Comparison of ENCODE assay signal across 1 fruit fly cellular context in genomic region chr3R:10881824-10882559, dm6.
TF ChIP-seq lines count a peak whose summit lies in the region.

Tpc1 (minus strand) TSS chr3R:10882188.

TF ChIP-seq in whole organism, embryonic, 481 proteins besides CTCF, POLR2A, EP300 and RAD21 (continued from another document and continues in another):
- TF ChIP-seq CG31224 (GFP tag; IDR thresholded peaks at IDR 0.05; lab: Robert Waterston, UW): no peak
- peak in 1 of 2 experiments; percentile 93 for TF ChIP-seq Pdp1 (GFP tag; optimal IDR thresholded peaks at IDR 0.05; lab: Kevin White, UChicago)
- no peak for TF ChIP-seq CG8359 (GFP tag; optimal IDR thresholded peaks at IDR 0.05; lab: Kevin White, UChicago; ENCODE audit: borderline replicate concordance)
- peak; percentile 99 for TF ChIP-seq Sry-β (GFP tag; optimal IDR thresholded peaks at IDR 0.05; lab: Kevin White, UChicago)
- TF ChIP-seq insv (GFP tag; optimal IDR thresholded peaks at IDR 0.05; lab: Kevin White, UChicago): no peak
- no peak for TF ChIP-seq CG17802 (tag; optimal IDR thresholded peaks at IDR 0.05; lab: Kevin White, UChicago)
- no peak for TF ChIP-seq Hr39 (optimal IDR thresholded peaks at IDR 0.05; lab: Kevin White, UChicago)
- TF ChIP-seq fu2 (GFP tag; optimal IDR thresholded peaks at IDR 0.05; lab: Kevin White, UChicago): no peak
- TF ChIP-seq Hsf (GFP tag; optimal IDR thresholded peaks at IDR 0.05; lab: Kevin White, UChicago): peak; percentile 57
- no peak for TF ChIP-seq cwo (GFP tag; optimal IDR thresholded peaks at IDR 0.05; lab: Kevin White, UChicago)
- no peak for TF ChIP-seq fd96Cb (tag; optimal IDR thresholded peaks at IDR 0.05; lab: Kevin White, UChicago)
- TF ChIP-seq luna (GFP tag; optimal IDR thresholded peaks at IDR 0.05; lab: Kevin White, UChicago): peak; percentile 48
- no peak; the same call in 2 of the 3 replicates for TF ChIP-seq mld (GFP tag; IDR thresholded peaks at IDR 0.05; lab: Robert Waterston, UW; ENCODE audit: partially characterized antibody)
- no peak for TF ChIP-seq Atf-2 (GFP tag; optimal IDR thresholded peaks at IDR 0.05; lab: Kevin White, UChicago)
- TF ChIP-seq CG15514 (GFP tag; optimal IDR thresholded peaks at IDR 0.05; lab: Kevin White, UChicago): peak; percentile 58
- TF ChIP-seq CG1647 (GFP tag; optimal IDR thresholded peaks at IDR 0.05; lab: Kevin White, UChicago): peak; percentile 9
- no peak for TF ChIP-seq bowl (GFP tag; IDR thresholded peaks at IDR 0.05; lab: Robert Waterston, UW)
- no peak for TF ChIP-seq jing (GFP tag; optimal IDR thresholded peaks at IDR 0.05; lab: Kevin White, UChicago)
- TF ChIP-seq Antp (GFP tag; optimal IDR thresholded peaks at IDR 0.05; lab: Kevin White, UChicago): no peak
- peak; percentile 90 for TF ChIP-seq Doc3 (GFP tag; IDR thresholded peaks at IDR 0.05; lab: Robert Waterston, UW; ENCODE audit: partially characterized antibody)
- no peak for TF ChIP-seq Oaz (GFP tag; IDR thresholded peaks at IDR 0.05; lab: Robert Waterston, UW)
- TF ChIP-seq zfh1 (GFP tag; IDR thresholded peaks at IDR 0.05; lab: Robert Waterston, UW): 0 out of 3 replicates have a peak, but pooled peaks have one; percentile 7
- peak; percentile 17 for TF ChIP-seq Hmr (GFP tag; optimal IDR thresholded peaks at IDR 0.05; lab: Kevin White, UChicago)
- peak; percentile 81 for TF ChIP-seq CG13624 (GFP tag; optimal IDR thresholded peaks at IDR 0.05; lab: Kevin White, UChicago)
- no peak for TF ChIP-seq CG12071 (GFP tag; optimal IDR thresholded peaks at IDR 0.05; lab: Kevin White, UChicago)
- TF ChIP-seq lab (GFP tag; optimal IDR thresholded peaks at IDR 0.05; lab: Kevin White, UChicago): peak; percentile 24
- TF ChIP-seq Fer2 (tag; optimal IDR thresholded peaks at IDR 0.05; lab: Kevin White, UChicago): no peak
- TF ChIP-seq CG12155 (GFP tag; optimal IDR thresholded peaks at IDR 0.05; lab: Kevin White, UChicago): peak; percentile 45
- TF ChIP-seq CG2202 (tag; optimal IDR thresholded peaks at IDR 0.05; lab: Kevin White, UChicago): no peak
- no peak for TF ChIP-seq Awh (GFP tag; IDR thresholded peaks at IDR 0.05; lab: Robert Waterston, UW)
- TF ChIP-seq chinmo (GFP tag; IDR thresholded peaks at IDR 0.05; lab: Robert Waterston, UW; ENCODE audit: partially characterized antibody): peak; percentile 96
- peak; percentile 49 for TF ChIP-seq CG12769 (tag; optimal IDR thresholded peaks at IDR 0.05; lab: Kevin White, UChicago)
- no peak for TF ChIP-seq prd (optimal IDR thresholded peaks at IDR 0.05; lab: Kevin White, UChicago)
- peak; percentile 29; the same call in 1 of the 3 replicates for TF ChIP-seq prd (GFP tag; IDR thresholded peaks at IDR 0.05; lab: Robert Waterston, UW)
- peak; percentile 8 for TF ChIP-seq CG3281 (GFP tag; optimal IDR thresholded peaks at IDR 0.05; lab: Kevin White, UChicago)
- TF ChIP-seq ATbp (GFP tag; optimal IDR thresholded peaks at IDR 0.05; lab: Kevin White, UChicago): no peak
- peak; percentile 94 for TF ChIP-seq unc-4 (GFP tag; IDR thresholded peaks at IDR 0.05; lab: Robert Waterston, UW; ENCODE audit: partially characterized antibody)
- no peak for TF ChIP-seq HmgD (GFP tag; optimal IDR thresholded peaks at IDR 0.05; lab: Kevin White, UChicago)
- peak; percentile 14 for TF ChIP-seq twi (tag; optimal IDR thresholded peaks at IDR 0.05; lab: Kevin White, UChicago)
- TF ChIP-seq zf30C (GFP tag; optimal IDR thresholded peaks at IDR 0.05; lab: Kevin White, UChicago): no peak
- no peak for TF ChIP-seq Oli (tag; optimal IDR thresholded peaks at IDR 0.05; lab: Kevin White, UChicago)
- no peak for TF ChIP-seq CG3726 (GFP tag; IDR thresholded peaks at IDR 0.05; lab: Robert Waterston, UW)
- peak; percentile 60 for TF ChIP-seq CG13775 (GFP tag; optimal IDR thresholded peaks at IDR 0.05; lab: Kevin White, UChicago)
- no peak for TF ChIP-seq CG10959 (GFP tag; IDR thresholded peaks at IDR 0.05; lab: Robert Waterston, UW)
- no peak for TF ChIP-seq CG2199 (GFP tag; IDR thresholded peaks at IDR 0.05; lab: Robert Waterston, UW)
- peak; percentile 26 for TF ChIP-seq lbe (GFP tag; optimal IDR thresholded peaks at IDR 0.05; lab: Kevin White, UChicago)
- TF ChIP-seq Mrtf (GFP tag; IDR thresholded peaks at IDR 0.05; lab: Robert Waterston, UW): no peak
- TF ChIP-seq CG3065 (GFP tag; optimal IDR thresholded peaks at IDR 0.05; lab: Kevin White, UChicago): no peak
- no peak for TF ChIP-seq Hand (GFP tag; optimal IDR thresholded peaks at IDR 0.05; lab: Kevin White, UChicago)
- TF ChIP-seq CG17186 (GFP tag; optimal IDR thresholded peaks at IDR 0.05; lab: Kevin White, UChicago): no peak
- no peak for TF ChIP-seq CG10366 (GFP tag; IDR thresholded peaks at IDR 0.05; lab: Robert Waterston, UW)
- TF ChIP-seq CG18262 (tag; optimal IDR thresholded peaks at IDR 0.05; lab: Kevin White, UChicago): peak; percentile 0
- TF ChIP-seq gsb (GFP tag; IDR thresholded peaks at IDR 0.05; lab: Robert Waterston, UW): no peak
- peak; percentile 70 for TF ChIP-seq CG9437 (GFP tag; optimal IDR thresholded peaks at IDR 0.05; lab: Kevin White, UChicago)
- TF ChIP-seq peb (GFP tag; IDR thresholded peaks at IDR 0.05; lab: Robert Waterston, UW): no peak
- TF ChIP-seq ttk (GFP tag; IDR thresholded peaks at IDR 0.05; lab: Robert Waterston, UW): no peak
- peak; percentile 20 for TF ChIP-seq bcd (GFP tag; optimal IDR thresholded peaks at IDR 0.05; lab: Kevin White, UChicago)
- no peak for TF ChIP-seq CG10979 (tag; optimal IDR thresholded peaks at IDR 0.05; lab: Kevin White, UChicago)
- TF ChIP-seq CG1024 (GFP tag; IDR thresholded peaks at IDR 0.05; lab: Robert Waterston, UW): 0 out of 2 replicates have a peak, but pooled peaks have one; percentile 18
- TF ChIP-seq CG2129 (GFP tag; IDR thresholded peaks at IDR 0.05; lab: Robert Waterston, UW; ENCODE audit: partially characterized antibody): peak; percentile 90
- no peak for TF ChIP-seq pnt (GFP tag; optimal IDR thresholded peaks at IDR 0.05; lab: Kevin White, UChicago)
- no peak for TF ChIP-seq Dip2 (GFP tag; IDR thresholded peaks at IDR 0.05; lab: Robert Waterston, UW)
- no peak for TF ChIP-seq CG3838 (GFP tag; optimal IDR thresholded peaks at IDR 0.05; lab: Kevin White, UChicago)
- no peak for TF ChIP-seq CG16779 (GFP tag; IDR thresholded peaks at IDR 0.05; lab: Robert Waterston, UW)
- TF ChIP-seq sqz (GFP tag; optimal IDR thresholded peaks at IDR 0.05; lab: Kevin White, UChicago): no peak
- peak; percentile 47; the same call in 2 of the 3 replicates for TF ChIP-seq CG7963 (GFP tag; IDR thresholded peaks at IDR 0.05; lab: Robert Waterston, UW; ENCODE audit: partially characterized antibody)
- TF ChIP-seq BEAF-32 (GFP tag; optimal IDR thresholded peaks at IDR 0.05; lab: Kevin White, UChicago): peak; percentile 95
- peak; percentile 26 for TF ChIP-seq CG15696 (tag; optimal IDR thresholded peaks at IDR 0.05; lab: Kevin White, UChicago)
- no peak for TF ChIP-seq E2f1 (GFP tag; IDR thresholded peaks at IDR 0.05; lab: Robert Waterston, UW)
- peak; percentile 46; the same call in 1 of the 2 replicates for TF ChIP-seq slbo (GFP tag; IDR thresholded peaks at IDR 0.05; lab: Robert Waterston, UW)
- TF ChIP-seq CG8281 (tag; optimal IDR thresholded peaks at IDR 0.05; lab: Kevin White, UChicago): no peak
- no peak for TF ChIP-seq az2 (GFP tag; optimal IDR thresholded peaks at IDR 0.05; lab: Kevin White, UChicago)
- TF ChIP-seq pb (GFP tag; optimal IDR thresholded peaks at IDR 0.05; lab: Kevin White, UChicago): no peak
- TF ChIP-seq CG12744 (GFP tag; optimal IDR thresholded peaks at IDR 0.05; lab: Kevin White, UChicago): peak; percentile 3
- peak; percentile 30 for TF ChIP-seq dmrt11E (tag; optimal IDR thresholded peaks at IDR 0.05; lab: Kevin White, UChicago)
- no peak for TF ChIP-seq CG4328 (GFP tag; optimal IDR thresholded peaks at IDR 0.05; lab: Kevin White, UChicago)
- peak; percentile 7 for TF ChIP-seq CG10654 (GFP tag; optimal IDR thresholded peaks at IDR 0.05; lab: Kevin White, UChicago)
- peak in 1 of 3 experiments; percentile 54 for TF ChIP-seq Stat92E (GFP tag; optimal IDR thresholded peaks at IDR 0.05; lab: Kevin White, UChicago)
- no peak for TF ChIP-seq CG31365 (tag; optimal IDR thresholded peaks at IDR 0.05; lab: Kevin White, UChicago)
- no peak for TF ChIP-seq CG8089 (GFP tag; optimal IDR thresholded peaks at IDR 0.05; lab: Kevin White, UChicago)
- TF ChIP-seq pan (optimal IDR thresholded peaks at IDR 0.05; lab: Kevin White, UChicago): no peak
- TF ChIP-seq pan (GFP tag; optimal IDR thresholded peaks at IDR 0.05 in 1 of 2, IDR thresholded peaks at IDR 0.05 in 1 of 2): peak in 1 of 2 experiments; percentile 26
- peak; percentile 84 for TF ChIP-seq hbn (GFP tag; IDR thresholded peaks at IDR 0.05; lab: Robert Waterston, UW; ENCODE audit: partially characterized antibody)
- no peak for TF ChIP-seq crc (GFP tag; optimal IDR thresholded peaks at IDR 0.05; lab: Kevin White, UChicago)
- peak; percentile 35 for TF ChIP-seq gfzf (GFP tag; optimal IDR thresholded peaks at IDR 0.05; lab: Kevin White, UChicago)
- TF ChIP-seq CG4360 (GFP tag; IDR thresholded peaks at IDR 0.05; lab: Robert Waterston, UW): peak; percentile 82; the same call in 1 of the 2 replicates
- no peak for TF ChIP-seq wdn (GFP tag; IDR thresholded peaks at IDR 0.05; lab: Robert Waterston, UW)
- peak; percentile 91 for TF ChIP-seq CG34224 (GFP tag; IDR thresholded peaks at IDR 0.05; lab: Robert Waterston, UW; ENCODE audit: partially characterized antibody)
- peak; percentile 9 for TF ChIP-seq CG10543 (GFP tag; optimal IDR thresholded peaks at IDR 0.05; lab: Kevin White, UChicago)
- TF ChIP-seq chm (GFP tag; IDR thresholded peaks at IDR 0.05; lab: Robert Waterston, UW): no peak; the same call in 1 of the 2 replicates
- TF ChIP-seq CG7928 (GFP tag; optimal IDR thresholded peaks at IDR 0.05; lab: Kevin White, UChicago): no peak
- no peak for TF ChIP-seq CG11560 (tag; IDR thresholded peaks at IDR 0.05; lab: Robert Waterston, UW)
- no peak for TF ChIP-seq B-H1 (GFP tag; IDR thresholded peaks at IDR 0.05; lab: Robert Waterston, UW)
- TF ChIP-seq CG7745 (tag; optimal IDR thresholded peaks at IDR 0.05; lab: Kevin White, UChicago): no peak
- TF ChIP-seq CG9817 (tag; optimal IDR thresholded peaks at IDR 0.05; lab: Kevin White, UChicago): no peak
- TF ChIP-seq cas (GFP tag; IDR thresholded peaks at IDR 0.05; lab: Robert Waterston, UW): no peak
- no peak for TF ChIP-seq NC2β (GFP tag; optimal IDR thresholded peaks at IDR 0.05; lab: Kevin White, UChicago)
- peak in 1 of 2 experiments; percentile 12 for TF ChIP-seq bsh (GFP tag; optimal IDR thresholded peaks at IDR 0.05; lab: Kevin White, UChicago)
- peak; percentile 9 for TF ChIP-seq Hmx (GFP tag; optimal IDR thresholded peaks at IDR 0.05; lab: Kevin White, UChicago)
- TF ChIP-seq zen2 (GFP tag; IDR thresholded peaks at IDR 0.05; lab: Robert Waterston, UW; ENCODE audit: partially characterized antibody): peak; percentile 50; the same call in 1 of the 3 replicates
- no peak for TF ChIP-seq croc (GFP tag; conservative IDR thresholded peaks at IDR 0.05; lab: Robert Waterston, UW)
- no peak for TF ChIP-seq CG17359 (tag; optimal IDR thresholded peaks at IDR 0.05; lab: Kevin White, UChicago)
- TF ChIP-seq CG6683 (GFP tag; optimal IDR thresholded peaks at IDR 0.05; lab: Kevin White, UChicago): no peak
- TF ChIP-seq CG12942 (GFP tag; optimal IDR thresholded peaks at IDR 0.05; lab: Kevin White, UChicago): no peak
- no peak for TF ChIP-seq schlank (tag; optimal IDR thresholded peaks at IDR 0.05; lab: Kevin White, UChicago)
- no peak for TF ChIP-seq cad (GFP tag; optimal IDR thresholded peaks at IDR 0.05; lab: Kevin White, UChicago)
- no peak for TF ChIP-seq Jarid2 (GFP tag; optimal IDR thresholded peaks at IDR 0.05; lab: Kevin White, UChicago)
- peak; percentile 41 for TF ChIP-seq CG13424 (tag; optimal IDR thresholded peaks at IDR 0.05; lab: Kevin White, UChicago)
- TF ChIP-seq E2f2 (GFP tag; IDR thresholded peaks at IDR 0.05; lab: Robert Waterston, UW): peak; percentile 94
- TF ChIP-seq HLH3B (GFP tag; IDR thresholded peaks at IDR 0.05; lab: Robert Waterston, UW): no peak
- no peak for TF ChIP-seq Mad (GFP tag; optimal IDR thresholded peaks at IDR 0.05; lab: Kevin White, UChicago)
- peak; percentile 16 for TF ChIP-seq exex (tag; optimal IDR thresholded peaks at IDR 0.05; lab: Kevin White, UChicago)
- no peak for TF ChIP-seq CG10321 (GFP tag; IDR thresholded peaks at IDR 0.05; lab: Robert Waterston, UW)
- TF ChIP-seq chif (GFP tag; optimal IDR thresholded peaks at IDR 0.05; lab: Kevin White, UChicago): peak; percentile 10 to 19
- TF ChIP-seq CG11504 (tag; optimal IDR thresholded peaks at IDR 0.05; lab: Kevin White, UChicago): peak; percentile 88
- TF ChIP-seq Rx (GFP tag; IDR thresholded peaks at IDR 0.05; lab: Robert Waterston, UW): no peak
- peak; percentile 26 for TF ChIP-seq tx (GFP tag; optimal IDR thresholded peaks at IDR 0.05; lab: Kevin White, UChicago)
- TF ChIP-seq cg (GFP tag; optimal IDR thresholded peaks at IDR 0.05; lab: Kevin White, UChicago): no peak
- TF ChIP-seq tgo (GFP tag; IDR thresholded peaks at IDR 0.05; lab: Robert Waterston, UW): no peak
- TF ChIP-seq CG17385 (GFP tag; optimal IDR thresholded peaks at IDR 0.05; lab: Kevin White, UChicago): peak; percentile 13
- no peak for TF ChIP-seq sc (optimal IDR thresholded peaks at IDR 0.05; lab: Kevin White, UChicago)
- no peak for TF ChIP-seq sc (GFP tag; optimal IDR thresholded peaks at IDR 0.05; lab: Kevin White, UChicago)
- TF ChIP-seq CG13287 (GFP tag; IDR thresholded peaks at IDR 0.05; lab: Robert Waterston, UW; ENCODE audit: partially characterized antibody): peak; percentile 92
- no peak for TF ChIP-seq mirr (GFP tag; optimal IDR thresholded peaks at IDR 0.05; lab: Kevin White, UChicago)
- no peak for TF ChIP-seq Xrp1 (GFP tag; IDR thresholded peaks at IDR 0.05; lab: Robert Waterston, UW)
- TF ChIP-seq TFAM (GFP tag; optimal IDR thresholded peaks at IDR 0.05; lab: Kevin White, UChicago): no peak
- no peak for TF ChIP-seq CG12236 (GFP tag; optimal IDR thresholded peaks at IDR 0.05; lab: Kevin White, UChicago)
- TF ChIP-seq CG6175 (GFP tag; IDR thresholded peaks at IDR 0.05; lab: Robert Waterston, UW): no peak
- TF ChIP-seq Sin3A (optimal IDR thresholded peaks at IDR 0.05; lab: Kevin White, UChicago): peak; percentile 79
- TF ChIP-seq corto (GFP tag; optimal IDR thresholded peaks at IDR 0.05; lab: Kevin White, UChicago): no peak
- TF ChIP-seq CG10462 (GFP tag; optimal IDR thresholded peaks at IDR 0.05; lab: Kevin White, UChicago): no peak
- no peak for TF ChIP-seq CG14441 (GFP tag; IDR thresholded peaks at IDR 0.05; lab: Robert Waterston, UW)
- TF ChIP-seq maf-S (GFP tag; optimal IDR thresholded peaks at IDR 0.05; lab: Kevin White, UChicago): peak; percentile 41
- no peak for TF ChIP-seq ken (GFP tag; IDR thresholded peaks at IDR 0.05; lab: Robert Waterston, UW)
